Fruit fly (Drosophila melanogaster): ENCODE results near the gene CG43318.
A peak's percentile ranks its signal among the peaks of the same experiment; 100 is the strongest.

Gene CG43318

dm6 chr3R:15832525-15832924 lies 707 bp downstream of the CG43318 start, which contains the start of gene rec:
rec (minus strand) TSS chr3R:15832632.
- TF ChIP-seq pan (optimal IDR thresholded peaks at IDR 0.05) = no peak
- no peak for TF ChIP-seq CG8478 (optimal IDR thresholded peaks at IDR 0.05)
- no peak for TF ChIP-seq Dll (optimal IDR thresholded peaks at IDR 0.05)
- no peak for TF ChIP-seq EcR (GFP tag; optimal IDR thresholded peaks at IDR 0.05)
- TF ChIP-seq usp (GFP tag; optimal IDR thresholded peaks at IDR 0.05) = no peak
- TF ChIP-seq psq (optimal IDR thresholded peaks at IDR 0.05) = no peak

DNA sequence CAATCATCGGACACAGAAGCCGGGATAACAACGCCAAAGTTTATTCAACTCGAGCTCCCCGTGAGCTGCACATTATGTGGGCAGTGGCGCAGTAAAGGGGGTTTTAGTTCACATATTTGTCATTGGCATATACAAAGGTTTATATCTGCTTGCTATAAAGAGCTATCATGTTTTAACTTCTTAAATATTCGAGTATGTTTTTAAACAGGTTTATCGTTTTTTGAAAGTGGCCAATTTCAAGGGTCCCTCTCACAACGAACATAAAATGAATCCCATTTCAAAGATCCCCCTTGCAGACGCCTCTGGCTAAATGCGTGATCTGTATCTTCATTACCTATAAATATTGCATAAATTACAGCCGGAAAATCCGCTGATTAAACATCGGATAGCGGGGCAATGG lies 5.7 kb downstream of the CG43318 start:
- TF ChIP-seq EcR (GFP tag; optimal IDR thresholded peaks at IDR 0.05) = peak in 1 of 2 experiments; percentile 52
- no peak for TF ChIP-seq CG8478 (optimal IDR thresholded peaks at IDR 0.05)
- TF ChIP-seq Dll (optimal IDR thresholded peaks at IDR 0.05) = no peak
- no peak for TF ChIP-seq usp (GFP tag; optimal IDR thresholded peaks at IDR 0.05)

DNA sequence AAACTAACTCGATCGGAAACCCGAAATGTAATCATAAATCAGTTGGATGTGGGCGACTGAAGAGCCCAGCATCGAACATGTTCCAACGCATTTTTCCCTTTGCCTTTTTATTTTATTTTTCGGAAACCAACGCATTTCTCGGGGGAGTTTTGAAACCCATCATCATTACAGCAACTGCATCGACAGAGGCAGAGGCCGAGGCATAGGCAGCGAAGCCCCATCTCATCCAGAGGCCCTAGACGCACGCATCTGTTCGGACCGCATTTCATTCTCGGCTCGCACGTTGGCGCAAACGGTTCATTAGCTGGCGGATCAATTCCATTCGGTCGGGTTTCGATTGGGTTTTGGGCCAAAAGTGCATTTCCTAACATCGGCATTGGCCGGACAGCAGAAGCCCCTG lies 7.7 kb downstream of the CG43318 start, which contains the start of gene CG4576:
Gene CG4576, plus strand, starts transcription at position 227 of the 400 bp plus-strand sequence.
- TF ChIP-seq psq (optimal IDR thresholded peaks at IDR 0.05) (no peak), CG8478 (optimal IDR thresholded peaks at IDR 0.05) (no peak), pan (optimal IDR thresholded peaks at IDR 0.05) (no peak), usp (GFP tag; optimal IDR thresholded peaks at IDR 0.05) (no peak), EcR (GFP tag; optimal IDR thresholded peaks at IDR 0.05) (no peak), Dll (optimal IDR thresholded peaks at IDR 0.05) (no peak)

dm6 chr3R:15816276-15816675 lies 17.0 kb downstream of the CG43318 start:
- TF ChIP-seq pan (optimal IDR thresholded peaks at IDR 0.05) (peak; percentile 13), EcR (GFP tag; optimal IDR thresholded peaks at IDR 0.05) (no peak)

- TF ChIP-seq psq (optimal IDR thresholded peaks at IDR 0.05) = no peak
- no peak for TF ChIP-seq EcR (GFP tag; optimal IDR thresholded peaks at IDR 0.05)
- TF ChIP-seq pan (optimal IDR thresholded peaks at IDR 0.05) = no peak
- no peak for TF ChIP-seq CG8478 (optimal IDR thresholded peaks at IDR 0.05)
- TF ChIP-seq usp (GFP tag; optimal IDR thresholded peaks at IDR 0.05) = no peak
- no peak for TF ChIP-seq Dll (optimal IDR thresholded peaks at IDR 0.05)
Observed at dm6 chr3R:15814150-15814549, 19.1 kb downstream of the CG43318 start.

- TF ChIP-seq pan (optimal IDR thresholded peaks at IDR 0.05) (no peak), EcR (GFP tag; optimal IDR thresholded peaks at IDR 0.05) (no peak), psq (optimal IDR thresholded peaks at IDR 0.05) (no peak), CG8478 (optimal IDR thresholded peaks at IDR 0.05) (no peak), usp (GFP tag; optimal IDR thresholded peaks at IDR 0.05) (no peak), Dll (optimal IDR thresholded peaks at IDR 0.05) (no peak)
Observed at dm6 chr3R:15810369-15810768, 22.9 kb downstream of the CG43318 start.

DNA sequence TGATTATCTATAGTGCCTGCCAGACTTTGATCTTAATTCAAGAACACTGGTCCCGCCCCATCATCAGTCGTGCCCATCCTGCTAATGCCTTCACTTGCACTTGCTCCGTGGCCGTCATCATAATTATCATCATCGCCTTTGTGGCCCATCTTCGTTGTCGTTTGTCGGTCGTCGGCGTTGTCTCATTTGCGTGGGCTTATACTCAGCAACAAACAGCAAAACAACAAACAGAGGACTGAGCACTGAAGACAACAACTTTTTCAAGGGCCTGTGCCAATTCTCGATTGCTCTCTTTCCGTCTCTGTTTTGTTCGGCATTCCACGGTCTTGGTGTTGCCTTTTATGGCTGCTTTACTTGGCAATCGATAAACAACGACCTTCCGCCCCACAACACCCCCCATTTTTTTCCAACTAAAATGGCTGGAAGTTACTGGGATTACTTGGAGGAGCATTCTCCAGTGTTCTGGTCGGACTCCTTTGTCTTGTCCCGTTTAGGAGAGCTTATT lies 25.3 kb downstream of the CG43318 start:
- TF ChIP-seq psq (optimal IDR thresholded peaks at IDR 0.05) = no peak
- TF ChIP-seq pan (optimal IDR thresholded peaks at IDR 0.05) = no peak

DNA sequence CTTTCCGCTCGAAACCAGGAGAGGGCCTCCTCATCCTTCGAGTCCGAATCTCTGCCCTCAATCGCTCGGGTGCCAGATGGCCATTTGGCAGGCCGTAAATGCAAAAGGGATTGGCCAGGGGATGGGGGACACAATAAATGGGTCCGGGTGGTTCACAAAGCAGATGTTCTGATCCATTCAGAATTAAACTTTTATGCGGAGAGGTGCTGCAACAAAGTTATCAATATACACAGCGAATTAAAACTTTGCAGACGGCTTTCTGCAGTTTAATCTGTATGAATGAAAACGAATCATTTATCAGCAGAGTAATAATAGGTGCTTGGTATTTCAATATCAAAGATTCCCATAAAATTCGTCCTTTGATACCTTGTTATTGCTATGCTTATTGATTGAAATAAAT lies 25.9 kb downstream of the CG43318 start:
- TF ChIP-seq usp (GFP tag; optimal IDR thresholded peaks at IDR 0.05) (no peak), CG8478 (optimal IDR thresholded peaks at IDR 0.05) (no peak), psq (optimal IDR thresholded peaks at IDR 0.05) (no peak), EcR (GFP tag; optimal IDR thresholded peaks at IDR 0.05) (no peak), pan (optimal IDR thresholded peaks at IDR 0.05) (no peak), Dll (optimal IDR thresholded peaks at IDR 0.05) (no peak)

dm6 chr3R:15806341-15806740 lies 26.9 kb downstream of the CG43318 start:
- TF ChIP-seq CG8478 (optimal IDR thresholded peaks at IDR 0.05) (no peak), pan (optimal IDR thresholded peaks at IDR 0.05) (no peak), usp (GFP tag; optimal IDR thresholded peaks at IDR 0.05) (no peak), EcR (GFP tag; optimal IDR thresholded peaks at IDR 0.05) (no peak), psq (optimal IDR thresholded peaks at IDR 0.05) (no peak)

DNA sequence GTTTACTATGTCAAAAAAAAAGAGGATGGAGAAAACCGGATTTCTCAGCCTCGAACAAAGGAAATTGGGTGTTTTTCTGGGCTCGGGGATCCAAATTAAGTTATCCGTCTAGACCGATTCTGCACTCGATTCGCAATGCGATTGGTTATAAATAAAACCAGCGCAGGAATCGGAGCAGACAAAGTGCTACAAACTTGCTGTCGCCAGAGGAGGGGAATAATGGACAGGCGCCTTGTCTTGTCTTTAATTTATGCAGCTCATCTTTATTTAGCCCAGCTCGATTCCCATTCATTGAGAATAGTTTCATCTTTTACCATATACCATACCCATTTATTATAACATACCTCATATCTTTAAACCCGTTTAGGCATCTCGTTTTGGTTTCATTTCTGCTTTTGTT lies 28.6 kb downstream of the CG43318 start:
- no peak for TF ChIP-seq CG8478 (optimal IDR thresholded peaks at IDR 0.05)
- no peak for TF ChIP-seq pan (optimal IDR thresholded peaks at IDR 0.05)
- no peak for TF ChIP-seq psq (optimal IDR thresholded peaks at IDR 0.05)

DNA sequence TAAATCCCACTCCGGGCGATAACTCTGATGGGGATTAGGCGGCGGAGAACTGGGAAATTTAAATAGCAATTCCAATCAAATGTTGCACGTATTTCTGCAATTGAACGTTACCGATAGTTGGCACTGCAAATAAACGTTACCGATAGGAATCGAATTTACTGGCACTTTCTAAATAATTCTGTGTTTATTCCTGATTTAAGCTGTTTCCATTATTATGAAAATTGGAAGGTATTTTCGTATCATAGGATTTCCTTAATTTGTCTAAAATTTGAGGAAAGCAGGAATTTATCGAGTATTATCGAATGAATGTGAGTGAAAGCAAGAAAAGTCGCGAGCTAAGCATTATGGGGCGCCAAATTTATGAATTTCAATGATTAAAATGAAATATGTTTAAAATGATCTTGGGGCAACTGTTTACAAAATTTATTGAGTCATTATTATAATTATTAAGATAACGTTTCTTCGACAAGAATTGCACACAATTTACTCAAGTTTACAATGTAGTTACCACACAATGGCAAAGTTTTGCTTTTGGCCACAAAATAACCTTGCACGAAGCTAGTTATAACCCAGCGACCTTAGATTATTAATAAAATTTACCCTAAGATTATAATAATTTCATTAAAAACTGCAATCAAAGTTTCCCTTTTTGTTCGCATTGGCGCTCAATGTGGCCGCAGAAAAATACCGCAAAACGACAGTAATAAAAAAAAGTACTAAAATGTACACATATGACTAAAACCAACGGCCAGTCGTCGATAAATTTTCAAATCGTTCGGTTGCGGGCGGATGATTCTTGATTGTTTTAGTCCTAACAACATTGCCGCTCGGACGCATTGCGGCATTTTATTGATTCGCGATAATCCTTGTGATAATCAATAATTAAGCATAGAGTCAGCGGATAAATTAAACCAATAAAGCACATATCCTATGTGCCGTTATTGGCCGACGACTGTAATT lies 29.4 kb downstream of the CG43318 start, which contains the start of gene alpha-Man-IIb:
Gene alpha-Man-IIb, plus strand, starts transcription at position 747 of the 960 bp plus-strand sequence.
- TF ChIP-seq pan (optimal IDR thresholded peaks at IDR 0.05) (no peak), Dll (optimal IDR thresholded peaks at IDR 0.05) (no peak), psq (optimal IDR thresholded peaks at IDR 0.05) (no peak), EcR (GFP tag; optimal IDR thresholded peaks at IDR 0.05) (no peak), CG8478 (optimal IDR thresholded peaks at IDR 0.05) (no peak), usp (GFP tag; optimal IDR thresholded peaks at IDR 0.05) (no peak)

- TF ChIP-seq usp (GFP tag; optimal IDR thresholded peaks at IDR 0.05) (no peak), EcR (GFP tag; optimal IDR thresholded peaks at IDR 0.05) (no peak), CG8478 (optimal IDR thresholded peaks at IDR 0.05) (no peak), psq (optimal IDR thresholded peaks at IDR 0.05) (no peak), pan (optimal IDR thresholded peaks at IDR 0.05) (no peak), Dll (optimal IDR thresholded peaks at IDR 0.05) (no peak)
Observed at dm6 chr3R:15802006-15802405, 31.2 kb downstream of the CG43318 start, which contains the start of gene CG9593. CG9593 (plus strand) TSS chr3R:15802275.
